Fruit fly (Drosophila melanogaster) whole organism, embryonic: ENCODE measurements around the gene CG15286.

Source experiments
- Abd-B ChIP-seq: fragments of 200-800 bp; sonication (Bioruptor generic); optimal IDR thresholded peaks from 2 replicates; lab custom pipeline; 2018; ENCODE audit warnings: missing biosample characterization, mild to moderate bottlenecking, missing genetic modification characterization, moderate library complexity
- B-H1 ChIP-seq: fragments of 200-800 bp; sonication (Bioruptor generic); IDR thresholded peaks from 3 replicates; pipeline ENCODE4 v1.3.6; 2022; ENCODE audit warnings: missing biosample characterization, missing genetic modification characterization
- CG10267 ChIP-seq: fragments of 200-800 bp; sonication (Bioruptor generic); optimal IDR thresholded peaks from 2 replicates; lab custom pipeline; 2018; ENCODE audit warnings: missing biosample characterization, mild to moderate bottlenecking, missing genetic modification characterization, moderate library complexity
- CG10979 ChIP-seq: fragments of 200-800 bp; sonication (Bioruptor generic); optimal IDR thresholded peaks from 2 replicates; lab custom pipeline; 2018; ENCODE audit warnings: missing biosample characterization, mild to moderate bottlenecking, missing genetic modification characterization, moderate library complexity
- CG13296 ChIP-seq: fragments of 200-800 bp; sonication (Bioruptor generic); optimal IDR thresholded peaks from 3 replicates; lab custom pipeline; 2018; ENCODE audit warnings: missing biosample characterization, mild to moderate bottlenecking, missing genetic modification characterization
- CG14965 ChIP-seq: fragments of 200-800 bp; sonication (Bioruptor generic); optimal IDR thresholded peaks from 2 replicates; lab custom pipeline; 2016; ENCODE audit warnings: missing biosample characterization, missing genetic modification characterization, borderline replicate concordance
- CG15011 ChIP-seq: fragments of 200-800 bp; sonication (Bioruptor generic); optimal IDR thresholded peaks from 3 replicates; lab custom pipeline; 2018; ENCODE audit warnings: missing biosample characterization, mild to moderate bottlenecking, missing genetic modification characterization
- CG15479 ChIP-seq: fragments of 200-800 bp; sonication (Bioruptor generic); optimal IDR thresholded peaks from 3 replicates; lab custom pipeline; 2019; ENCODE audit warnings: missing biosample characterization, mild to moderate bottlenecking, missing genetic modification characterization, moderate library complexity
- CG2120 ChIP-seq: fragments of 200-800 bp; sonication (Bioruptor generic); optimal IDR thresholded peaks from 3 replicates; lab custom pipeline; 2016; ENCODE audit warnings: missing biosample characterization, missing genetic modification characterization
- CG2889 ChIP-seq: fragments of 200-800 bp; sonication (Bioruptor generic); IDR thresholded peaks from 3 replicates; pipeline ENCODE4 v1.3.6; 2022; ENCODE audit warnings: missing biosample characterization, missing genetic modification characterization
- CG30403 ChIP-seq: fragments of 200-800 bp; sonication (Bioruptor generic); optimal IDR thresholded peaks from 3 replicates; lab custom pipeline; 2016; ENCODE audit warnings: missing biosample characterization, missing genetic modification characterization
- CG31388 ChIP-seq: fragments of 200-800 bp; sonication (Bioruptor generic); optimal IDR thresholded peaks from 2 replicates; lab custom pipeline; 2016; ENCODE audit warnings: missing biosample characterization, missing genetic modification characterization
- CG33213 ChIP-seq: fragments of 200-800 bp; sonication (Bioruptor generic); optimal IDR thresholded peaks from 3 replicates; lab custom pipeline; 2016; ENCODE audit warnings: missing biosample characterization, missing genetic modification characterization
- CG4360 ChIP-seq: fragments of 200-800 bp; sonication (Bioruptor generic); IDR thresholded peaks from 2 replicates; pipeline ENCODE4 v1.3.6; 2022; ENCODE audit warnings: missing biosample characterization, missing genetic modification characterization
- CG6175 ChIP-seq: fragments of 200-800 bp; sonication (Bioruptor generic); IDR thresholded peaks from 3 replicates; pipeline ENCODE4 v1.3.6; 2022; ENCODE audit warnings: missing biosample characterization, missing genetic modification characterization
- CG6272 ChIP-seq: fragments of 200-800 bp; sonication (Bioruptor generic); IDR thresholded peaks from 2 replicates; pipeline ENCODE4 v1.3.6; 2022; ENCODE audit warnings: missing biosample characterization, missing genetic modification characterization
- CG6813 ChIP-seq: fragments of 200-800 bp; sonication (Bioruptor generic); optimal IDR thresholded peaks from 2 replicates; lab custom pipeline; 2017; ENCODE audit warnings: missing biosample characterization, missing genetic modification characterization, mild to moderate bottlenecking, moderate library complexity, missing genetic modification reagents
- CG8478 ChIP-seq: fragments of >200 bp; optimal IDR thresholded peaks from 2 replicates; lab custom pipeline; 2018
- Camta ChIP-seq: fragments of 200-800 bp; sonication (Bioruptor generic); optimal IDR thresholded peaks from 2 replicates; lab custom pipeline; 2016; ENCODE audit warnings: missing biosample characterization, missing genetic modification characterization
- Doc3 ChIP-seq: fragments of 200-800 bp; sonication (Bioruptor generic); IDR thresholded peaks from 3 replicates; pipeline ENCODE4 v1.3.6; 2022; ENCODE audit warnings: missing biosample characterization, missing genetic modification characterization; ENCODE audit not compliant: partially characterized antibody
- GATAe ChIP-seq: fragments of 200-800 bp; sonication (Bioruptor generic); conservative IDR thresholded peaks from 2 replicates; pipeline ENCODE4 v1.3.6; 2022; ENCODE audit warnings: missing biosample characterization, missing genetic modification characterization
- HLHmδ ChIP-seq: fragments of 200-800 bp; sonication (Bioruptor generic); optimal IDR thresholded peaks from 2 replicates; lab custom pipeline; 2018; ENCODE audit warnings: missing biosample characterization, mild to moderate bottlenecking, missing genetic modification characterization, moderate library complexity
- Hmx ChIP-seq: fragments of 200-800 bp; sonication (Bioruptor generic); optimal IDR thresholded peaks from 2 replicates; lab custom pipeline; 2016; ENCODE audit warnings: missing biosample characterization, missing genetic modification characterization
- Lim3 ChIP-seq: fragments of 200-800 bp; sonication (Bioruptor generic); IDR thresholded peaks from 2 replicates; pipeline ENCODE4 v1.3.6; 2022; ENCODE audit warnings: missing biosample characterization, missing genetic modification characterization
- MBD-R2 ChIP-seq: fragments of 200-800 bp; sonication (Bioruptor generic); IDR thresholded peaks from 2 replicates; pipeline ENCODE4 v1.3.6; 2022; ENCODE audit warnings: missing biosample characterization, missing genetic modification characterization
- Med ChIP-seq: fragments of 200-800 bp; sonication (Bioruptor generic); peaks from one replicate; lab custom pipeline; 2016; ENCODE audit warnings: missing biosample characterization, missing genetic modification characterization, mild to moderate bottlenecking, inconsistent platforms, moderate library complexity
- Mes4 ChIP-seq: fragments of 200-800 bp; sonication (Bioruptor generic); optimal IDR thresholded peaks from 2 replicates; lab custom pipeline; 2016; ENCODE audit warnings: missing biosample characterization, missing genetic modification characterization
- NC2β ChIP-seq: fragments of 200-800 bp; sonication (Bioruptor generic); optimal IDR thresholded peaks from 2 replicates; lab custom pipeline; 2016; ENCODE audit warnings: missing biosample characterization, missing genetic modification characterization
- Nf-YA ChIP-seq: fragments of 200-800 bp; sonication (Bioruptor generic); IDR thresholded peaks from 2 replicates; pipeline ENCODE4 v1.3.6; 2022; ENCODE audit warnings: missing biosample characterization, missing genetic modification characterization
- Oli ChIP-seq: fragments of 200-800 bp; sonication (Bioruptor generic); optimal IDR thresholded peaks from 2 replicates; lab custom pipeline; 2018; ENCODE audit warnings: missing biosample characterization, mild to moderate bottlenecking, missing genetic modification characterization, moderate library complexity
- Side ChIP-seq: fragments of 200-800 bp; sonication (Bioruptor generic); optimal IDR thresholded peaks from 2 replicates; lab custom pipeline; 2016; ENCODE audit warnings: missing biosample characterization, missing genetic modification characterization
- Sox102F ChIP-seq: fragments of 200-800 bp; sonication (Bioruptor generic); optimal IDR thresholded peaks from 2 replicates; lab custom pipeline; 2018; ENCODE audit warnings: missing biosample characterization, mild to moderate bottlenecking, missing genetic modification characterization, moderate library complexity
- ash1 ChIP-seq: fragments of 200-800 bp; sonication (Bioruptor generic); optimal IDR thresholded peaks from 2 replicates; lab custom pipeline; 2018; ENCODE audit warnings: missing biosample characterization, mild to moderate bottlenecking, missing genetic modification characterization
- az2 ChIP-seq: fragments of 200-800 bp; sonication (Bioruptor generic); optimal IDR thresholded peaks from 3 replicates; lab custom pipeline; 2016; ENCODE audit warnings: missing biosample characterization, missing genetic modification characterization
- croc ChIP-seq: fragments of 200-800 bp; sonication (Bioruptor generic); conservative IDR thresholded peaks from 3 replicates; pipeline ENCODE4 v1.3.6; 2022; ENCODE audit warnings: missing biosample characterization, missing genetic modification characterization
- crp ChIP-seq, 2 experiments: fragments of 200-800 bp; sonication (Bioruptor generic); optimal IDR thresholded peaks; 2 replicates in 1 of 2; 3 replicates in 1 of 2; lab custom pipeline; 2017; ENCODE audit warnings: missing biosample characterization in 2 of 2, missing genetic modification characterization in 2 of 2, mild to moderate bottlenecking in 1 of 2, moderate library complexity in 1 of 2
- disco-r ChIP-seq: fragments of 200-800 bp; sonication (Bioruptor generic); optimal IDR thresholded peaks from 2 replicates; lab custom pipeline; 2016; ENCODE audit warnings: missing biosample characterization, missing genetic modification characterization
- gem ChIP-seq: fragments of 200-800 bp; sonication (Bioruptor generic); optimal IDR thresholded peaks from 2 replicates; lab custom pipeline; 2019; ENCODE audit warnings: missing biosample characterization, mild to moderate bottlenecking, missing genetic modification characterization, moderate library complexity
- hbn ChIP-seq: fragments of 200-800 bp; sonication (Bioruptor generic); IDR thresholded peaks from 2 replicates; pipeline ENCODE4 v1.3.6; 2022; ENCODE audit warnings: missing biosample characterization, missing genetic modification characterization; ENCODE audit not compliant: partially characterized antibody
- jing ChIP-seq: fragments of 200-800 bp; sonication (Bioruptor generic); optimal IDR thresholded peaks from 2 replicates; lab custom pipeline; 2018; ENCODE audit warnings: missing biosample characterization, mild to moderate bottlenecking, missing genetic modification characterization
- knrl ChIP-seq: fragments of 200-800 bp; sonication (Bioruptor generic); IDR thresholded peaks from 3 replicates; pipeline ENCODE4 v1.3.6; 2022; ENCODE audit warnings: missing biosample characterization, missing genetic modification characterization; ENCODE audit not compliant: partially characterized antibody
- lmd ChIP-seq: fragments of 200-800 bp; sonication (Bioruptor generic); IDR thresholded peaks from 2 replicates; pipeline ENCODE4 v1.3.6; 2022; ENCODE audit warnings: missing biosample characterization, missing genetic modification characterization
- mam ChIP-seq: fragments of 200-800 bp; sonication (Bioruptor generic); optimal IDR thresholded peaks from 3 replicates; lab custom pipeline; 2016; ENCODE audit warnings: missing biosample characterization, missing genetic modification characterization
- oc ChIP-seq: fragments of 200-800 bp; sonication (Bioruptor generic); optimal IDR thresholded peaks from 2 replicates; lab custom pipeline; 2018; ENCODE audit warnings: missing biosample characterization, mild to moderate bottlenecking, missing genetic modification characterization, moderate library complexity
- pan ChIP-seq, 4 experiments: fragments of >200 bp in 3 of 4; fragments of 200-800 bp in 1 of 4; sonication (Bioruptor generic) in 1 of 4; optimal IDR thresholded peaks in 3 of 4; IDR thresholded peaks in 1 of 4; 2 replicates each; pipeline versions ENCODE4 v1.3.6 to Lab custom; 2017 to 2022; ENCODE audit warnings: missing biosample characterization in 2 of 4, missing genetic modification characterization in 2 of 4, mixed read lengths in 1 of 4
- run ChIP-seq: fragments of 200-800 bp; sonication (Bioruptor generic); optimal IDR thresholded peaks from 3 replicates; lab custom pipeline; 2018; ENCODE audit warnings: missing biosample characterization, mild to moderate bottlenecking, missing genetic modification characterization
- sima ChIP-seq: fragments of 200-800 bp; sonication (Bioruptor generic); optimal IDR thresholded peaks from 2 replicates; lab custom pipeline; 2016; ENCODE audit warnings: missing biosample characterization, missing genetic modification characterization
- tio ChIP-seq: fragments of 200-800 bp; sonication (Bioruptor generic); optimal IDR thresholded peaks from 2 replicates; lab custom pipeline; 2017; ENCODE audit warnings: missing biosample characterization, missing genetic modification characterization, inconsistent platforms
- vnd ChIP-seq: fragments of 200-800 bp; sonication (Bioruptor generic); IDR thresholded peaks from 3 replicates; pipeline ENCODE4 v1.3.6; 2022; ENCODE audit warnings: missing biosample characterization, missing genetic modification characterization; ENCODE audit not compliant: partially characterized antibody

The CG15286 gene

dm6 chr2L:14369933-14370776 is 32.1 kb downstream of the CG15286 start (continued):
- TF ChIP-seq Abd-B (GFP tag; lab: Kevin White, UChicago) (no peak), CG10267 (tag; lab: Kevin White, UChicago) (peak; percentile 6), CG30403 (peak; percentile 28), CG8478 (lab: Kevin White, UChicago) (no peak), lmd (GFP tag; lab: Robert Waterston, UW) (peak; percentile 56), gem (tag; lab: Kevin White, UChicago) (peak; percentile 56), CG6813 (GFP tag; lab: Kevin White, UChicago) (no peak), sima (GFP tag; lab: Kevin White, UChicago) (no peak), jing (GFP tag; lab: Kevin White, UChicago) (peak; percentile 38), Hmx (GFP tag; lab: Kevin White, UChicago) (no peak), Med (GFP tag; lab: Kevin White, UChicago) (peak; percentile 48), CG15479 (GFP tag; lab: Kevin White, UChicago) (no peak), CG14965 (GFP tag; lab: Kevin White, UChicago) (no peak), vnd (no peak), crp (GFP tag; optimal IDR thresholded peaks at IDR 0.05; lab: Kevin White, UChicago) (no peak), knrl (GFP tag; lab: Robert Waterston, UW) (no peak), Sox102F (GFP tag; lab: Kevin White, UChicago) (peak; percentile 44), MBD-R2 (no peak), CG4360 (GFP tag; lab: Robert Waterston, UW) (no peak), CG15011 (GFP tag; lab: Kevin White, UChicago) (no peak), pan (optimal IDR thresholded peaks at IDR 0.05; lab: Kevin White, UChicago) (no peak), pan (GFP tag; optimal IDR thresholded peaks at IDR 0.05 in 1 of 2, IDR thresholded peaks at IDR 0.05 in 1 of 2) (peak in 1 of 2 experiments; percentile 38), Lim3 (no peak), CG2120 (no peak), CG2889 (GFP tag; lab: Robert Waterston, UW) (0 out of 3 replicates have a peak, but pooled peaks have one; percentile 47), run (tag; lab: Kevin White, UChicago) (no peak), disco-r (GFP tag; lab: Kevin White, UChicago) (no peak), Oli (tag; lab: Kevin White, UChicago) (peak; percentile 45), CG10979 (tag; lab: Kevin White, UChicago) (peak; percentile 53), Doc3 (GFP tag; lab: Robert Waterston, UW) (no peak), Mes4 (GFP tag; lab: Kevin White, UChicago) (no peak), mam (no peak), CG13296 (no peak), Nf-YA (GFP tag; lab: Robert Waterston, UW) (no peak), Side (GFP tag; lab: Kevin White, UChicago) (no peak), az2 (peak; percentile 43), oc (tag; lab: Kevin White, UChicago) (no peak), B-H1 (GFP tag; lab: Robert Waterston, UW) (no peak), HLHmδ (GFP tag; lab: Kevin White, UChicago) (no peak), CG33213 (GFP tag; lab: Kevin White, UChicago) (no peak), hbn (GFP tag; lab: Robert Waterston, UW) (no peak), CG6272 (GFP tag; lab: Robert Waterston, UW) (no peak), tio (GFP tag; lab: Kevin White, UChicago) (peak; percentile 36), croc (GFP tag; lab: Robert Waterston, UW) (no peak), CG6175 (GFP tag; lab: Robert Waterston, UW) (no peak), ash1 (no peak), Camta (GFP tag; lab: Kevin White, UChicago) (no peak), GATAe (GFP tag; lab: Robert Waterston, UW) (no peak), CG31388 (GFP tag; lab: Kevin White, UChicago) (no peak), NC2β (GFP tag; lab: Kevin White, UChicago) (no peak)
